Worm (Caenorhabditis elegans) whole organism, L2 larva: ENCODE data around the gene clec-238.
A peak's percentile ranks its signal among the peaks of the same experiment; 100 is the strongest.

Experiments
- C34F6.9 ChIP-seq: fragments of 150-350 bp; optimal IDR thresholded peaks from 2 replicates; lab custom pipeline; 2014; ENCODE audit warnings: missing biosample characterization, missing genetic modification characterization
- R02D3.7 ChIP-seq: fragments of 150-350 bp; optimal IDR thresholded peaks from 2 replicates; lab custom pipeline; 2014; ENCODE audit warnings: missing biosample characterization, missing genetic modification characterization
- Y55F3AM.14 ChIP-seq: fragments of 200-800 bp; sonication (Bioruptor generic); optimal IDR thresholded peaks from 2 replicates; lab custom pipeline; 2018; ENCODE audit warnings: mild to moderate bottlenecking, missing genetic modification characterization, missing compliant biosample characterization
- ZK546.5 ChIP-seq: sonication (generic microtip); optimal IDR thresholded peaks from 2 replicates; lab custom pipeline; 2017; ENCODE audit warnings: missing biosample characterization, missing genetic modification characterization
- alr-1 ChIP-seq: fragments of 150-350 bp; optimal IDR thresholded peaks from 2 replicates; lab custom pipeline; 2014; ENCODE audit warnings: missing biosample characterization, missing genetic modification characterization
- aly-2 ChIP-seq: fragments of 150-350 bp; optimal IDR thresholded peaks from 2 replicates; lab custom pipeline; 2014; ENCODE audit warnings: missing biosample characterization, missing genetic modification characterization
- ama-1 ChIP-seq: fragments of 150-350 bp; optimal IDR thresholded peaks from 2 replicates; lab custom pipeline; 2018; ENCODE audit warnings: inconsistent platforms
- ceh-16 ChIP-seq: fragments of 150-350 bp; optimal IDR thresholded peaks from 2 replicates; lab custom pipeline; 2014; ENCODE audit warnings: missing biosample characterization, missing genetic modification characterization
- ceh-82 ChIP-seq: fragments of 150-350 bp; optimal IDR thresholded peaks from 2 replicates; lab custom pipeline; 2014; ENCODE audit warnings: missing biosample characterization, missing genetic modification characterization
- dmd-4 ChIP-seq: sonication (generic microtip); optimal IDR thresholded peaks from 2 replicates; lab custom pipeline; 2017; ENCODE audit warnings: missing biosample characterization, missing genetic modification characterization
- egl-27 ChIP-seq: sonication (generic microtip); optimal IDR thresholded peaks from 3 replicates; lab custom pipeline; 2017; ENCODE audit warnings: missing biosample characterization, missing genetic modification reagents, missing genetic modification characterization
- elt-1 ChIP-seq: fragments of 150-350 bp; optimal IDR thresholded peaks from 2 replicates; lab custom pipeline; 2014; ENCODE audit warnings: missing biosample characterization, missing genetic modification characterization
- elt-3 ChIP-seq: sonication (generic microtip); optimal IDR thresholded peaks from 2 replicates; lab custom pipeline; 2017; ENCODE audit warnings: missing biosample characterization, missing genetic modification characterization
- fos-1 ChIP-seq: fragments of 150-350 bp; optimal IDR thresholded peaks from 2 replicates; lab custom pipeline; 2014; ENCODE audit warnings: missing biosample characterization, missing genetic modification characterization
- gmeb-1 ChIP-seq: fragments of 150-350 bp; optimal IDR thresholded peaks from 2 replicates; lab custom pipeline; 2014; ENCODE audit warnings: missing biosample characterization, missing genetic modification characterization
- lin-11 ChIP-seq: fragments of 150-350 bp; sonication (generic microtip); optimal IDR thresholded peaks from 2 replicates; lab custom pipeline; 2014; ENCODE audit warnings: missing biosample characterization, missing genetic modification characterization, inconsistent platforms, mixed read lengths
- lin-13 ChIP-seq: fragments of 150-350 bp; optimal IDR thresholded peaks from 2 replicates; lab custom pipeline; 2014; ENCODE audit warnings: missing biosample characterization, missing genetic modification reagents, missing genetic modification characterization
- lin-39 ChIP-seq: fragments of 150-350 bp; optimal IDR thresholded peaks from 2 replicates; lab custom pipeline; 2014; ENCODE audit warnings: missing biosample characterization, missing genetic modification reagents, missing genetic modification characterization
- mab-5 ChIP-seq: fragments of 150-350 bp; optimal IDR thresholded peaks from 2 replicates; lab custom pipeline; 2014; ENCODE audit warnings: missing biosample characterization, missing genetic modification characterization
- mbf-1 ChIP-seq: sonication (generic microtip); optimal IDR thresholded peaks from 2 replicates; lab custom pipeline; 2017; ENCODE audit warnings: missing biosample characterization, missing genetic modification characterization
- mdl-1 ChIP-seq, 2 experiments: fragments of 150-350 bp in 1 of 2; sonication (generic microtip) in 1 of 2; optimal IDR thresholded peaks; 2 replicates each; lab custom pipeline; 2017; ENCODE audit warnings: missing biosample characterization in 2 of 2, missing genetic modification characterization in 2 of 2
- nhr-10 ChIP-seq: sonication (generic microtip); optimal IDR thresholded peaks from 2 replicates; lab custom pipeline; 2017; ENCODE audit warnings: missing biosample characterization, missing genetic modification characterization
- nhr-12 ChIP-seq: fragments of 150-350 bp; optimal IDR thresholded peaks from 2 replicates; lab custom pipeline; 2014; ENCODE audit warnings: missing biosample characterization, missing genetic modification characterization
- nhr-129 ChIP-seq: fragments of 150-350 bp; optimal IDR thresholded peaks from 2 replicates; lab custom pipeline; 2014; ENCODE audit warnings: missing biosample characterization, missing genetic modification characterization
- nhr-21 ChIP-seq: fragments of 150-350 bp; optimal IDR thresholded peaks from 2 replicates; lab custom pipeline; 2014; ENCODE audit warnings: missing biosample characterization, missing genetic modification characterization
- nhr-6 ChIP-seq: fragments of 150-350 bp; optimal IDR thresholded peaks from 2 replicates; lab custom pipeline; 2014; ENCODE audit warnings: missing biosample characterization, missing genetic modification characterization
- nhr-77 ChIP-seq: fragments of 150-350 bp; optimal IDR thresholded peaks from 2 replicates; lab custom pipeline; 2014; ENCODE audit warnings: missing biosample characterization, missing genetic modification characterization
- peb-1 ChIP-seq: fragments of 150-350 bp; optimal IDR thresholded peaks from 2 replicates; lab custom pipeline; 2014; ENCODE audit warnings: missing biosample characterization, missing genetic modification characterization
- sem-4 ChIP-seq: fragments of 150-350 bp; optimal IDR thresholded peaks from 2 replicates; lab custom pipeline; 2014; ENCODE audit warnings: missing biosample characterization, missing genetic modification reagents, missing genetic modification characterization
- skn-1 ChIP-seq: sonication (generic microtip); optimal IDR thresholded peaks from 2 replicates; lab custom pipeline; 2017; ENCODE audit warnings: missing biosample characterization, missing genetic modification characterization
- sma-3 ChIP-seq: sonication (generic microtip); optimal IDR thresholded peaks from 2 replicates; lab custom pipeline; 2016; ENCODE audit warnings: missing genetic modification reagents, missing genetic modification characterization, missing compliant biosample characterization
- sma-9 ChIP-seq, 2 experiments: fragments of 150-350 bp in 1 of 2; sonication (generic microtip) in 1 of 2; optimal IDR thresholded peaks; 2 replicates each; lab custom pipeline; 2014 to 2016; ENCODE audit warnings: missing genetic modification characterization in 2 of 2, mild to moderate bottlenecking in 1 of 2, missing biosample characterization in 1 of 2, missing compliant biosample characterization in 1 of 2, missing genetic modification reagents in 1 of 2, moderate library complexity in 1 of 2
- snpc-4 ChIP-seq: fragments of 150-350 bp; optimal IDR thresholded peaks from 2 replicates; lab custom pipeline; 2014; ENCODE audit warnings: missing biosample characterization, missing genetic modification characterization
- unc-55 ChIP-seq: fragments of 150-350 bp; sonication (generic microtip); optimal IDR thresholded peaks from 3 replicates; lab custom pipeline; 2014; ENCODE audit warnings: missing biosample characterization, missing genetic modification reagents, missing genetic modification characterization
- unc-62 ChIP-seq: fragments of 150-350 bp; optimal IDR thresholded peaks from 2 replicates; lab custom pipeline; 2014; ENCODE audit warnings: missing biosample characterization, missing genetic modification reagents, missing genetic modification characterization
- zag-1 ChIP-seq: fragments of 150-350 bp; optimal IDR thresholded peaks from 2 replicates; lab custom pipeline; 2014; ENCODE audit warnings: missing biosample characterization, missing genetic modification characterization
- ztf-1 ChIP-seq: fragments of 200-800 bp; sonication (Bioruptor generic); conservative IDR thresholded peaks from 2 replicates; pipeline ENCODE4 v1.3.6; 2022; ENCODE audit warnings: missing genetic modification characterization, missing compliant biosample characterization
- ztf-11 ChIP-seq: sonication (generic microtip); optimal IDR thresholded peaks from 2 replicates; lab custom pipeline; 2017; ENCODE audit warnings: missing biosample characterization, missing genetic modification characterization
- ztf-4 ChIP-seq: fragments of 150-350 bp; optimal IDR thresholded peaks from 2 replicates; lab custom pipeline; 2014; ENCODE audit warnings: missing biosample characterization, missing genetic modification characterization

Gene clec-238

DNA sequence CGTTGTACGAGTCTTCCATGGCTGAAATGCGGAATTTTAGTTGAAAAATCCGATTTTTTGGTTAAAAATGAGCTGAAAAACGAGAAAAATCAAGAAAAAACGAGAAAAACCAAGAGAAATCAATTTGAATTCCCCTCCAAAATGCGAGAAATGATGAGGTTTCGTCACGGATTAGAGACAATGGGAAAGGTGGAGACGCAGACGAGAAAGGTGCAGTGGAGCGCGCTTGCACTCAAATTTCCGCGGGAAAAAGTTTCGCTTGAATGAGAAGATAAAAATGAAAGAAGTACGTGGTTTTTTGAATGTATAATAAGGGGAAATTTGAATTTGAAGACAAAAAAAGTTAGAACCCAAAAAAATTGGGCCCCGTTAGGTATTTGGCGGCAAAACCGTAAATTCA lies 14.1 kb downstream of the clec-238 start, which contains the start of gene efl-1 (continued):
- TF ChIP-seq mbf-1 (tag; lab: Kevin White, UChicago) = no peak

DNA sequence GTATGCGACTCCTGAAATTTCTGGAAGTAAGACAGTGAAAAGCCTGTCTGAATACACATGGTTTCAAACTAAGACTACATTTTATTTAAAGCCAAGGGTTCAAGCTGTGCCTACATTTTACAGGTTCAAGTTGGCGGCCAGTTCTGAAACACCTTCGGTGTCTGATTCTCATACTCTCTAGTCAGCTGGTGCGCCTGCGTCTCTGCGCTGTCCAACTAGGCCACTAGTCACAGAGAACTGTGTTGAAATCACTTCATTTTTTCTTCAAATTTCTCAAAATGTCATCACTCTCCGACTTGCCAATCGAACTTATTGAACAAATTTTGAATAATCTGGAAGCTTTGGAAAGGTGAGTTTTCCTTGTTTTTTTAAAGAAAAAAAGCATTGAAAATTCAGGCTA lies 15.0 kb downstream of the clec-238 start, which contains the start of gene fbxa-90:
fbxa-90 (plus strand) TSS at position 179 of the 400 bp plus-strand sequence.
- TF ChIP-seq fos-1 (no peak), mab-5 (tag; lab: Kevin White, UChicago) (no peak), elt-1 (no peak), peb-1 (no peak), nhr-129 (tag; lab: Kevin White, UChicago) (peak; percentile 22), ama-1 (lab: Kevin White, UChicago) (no peak), sem-4 (tag; lab: Kevin White, UChicago) (no peak)

DNA sequence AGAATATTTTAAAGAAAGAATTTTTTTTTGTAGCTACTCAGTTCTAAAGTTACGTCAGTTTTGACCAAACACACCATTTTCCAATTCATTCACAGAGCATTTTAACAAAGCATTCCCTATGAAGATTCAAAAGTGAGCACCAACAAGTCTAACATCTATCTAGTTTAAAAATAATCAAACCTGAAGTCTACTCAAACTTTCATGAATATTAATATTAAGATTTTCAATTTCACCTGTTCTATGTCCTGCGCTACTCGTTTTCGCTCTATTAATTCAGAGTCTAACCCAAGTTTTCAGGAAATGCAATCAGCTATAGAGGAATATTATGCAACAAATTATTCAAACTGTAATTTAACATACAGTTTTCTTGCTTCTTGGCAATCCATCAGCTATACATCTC lies 20.5 kb downstream of the clec-238 start, which contains the start of gene srh-119:
srh-119 (plus strand) TSS at position 301 of the 400 bp plus-strand sequence.
- no peak for TF ChIP-seq sma-3 (GFP tag; lab: Kevin White, UChicago)
- no peak for TF ChIP-seq ceh-82 (tag; lab: Kevin White, UChicago)
- TF ChIP-seq ztf-4 = no peak
- no peak for TF ChIP-seq C34F6.9
- TF ChIP-seq unc-55 (GFP tag; lab: Kevin White, UChicago) = no peak
- TF ChIP-seq nhr-10 (tag; lab: Kevin White, UChicago) = no peak
- no peak for TF ChIP-seq ztf-11
- TF ChIP-seq snpc-4 (tag; lab: Kevin White, UChicago) = no peak
- no peak for TF ChIP-seq mbf-1 (tag; lab: Kevin White, UChicago)
- TF ChIP-seq R02D3.7 = no peak
- TF ChIP-seq nhr-129 (tag; lab: Kevin White, UChicago) = no peak
- no peak for TF ChIP-seq alr-1 (tag; lab: Kevin White, UChicago)
- no peak for TF ChIP-seq lin-11 (tag; lab: Kevin White, UChicago)
- no peak for TF ChIP-seq aly-2
- no peak for TF ChIP-seq nhr-77 (tag; lab: Kevin White, UChicago)
- TF ChIP-seq sem-4 (tag; lab: Kevin White, UChicago) = no peak
- TF ChIP-seq dmd-4 (tag; lab: Kevin White, UChicago) = no peak
- TF ChIP-seq sma-9 (GFP tag; optimal IDR thresholded peaks at IDR 0.05; lab: Kevin White, UChicago) = no peak
- no peak for TF ChIP-seq sma-9 (tag; optimal IDR thresholded peaks at IDR 0.05; lab: Kevin White, UChicago)
- TF ChIP-seq zag-1 = no peak
- no peak for TF ChIP-seq ztf-1 (GFP tag; lab: Robert Waterston, UW)

DNA sequence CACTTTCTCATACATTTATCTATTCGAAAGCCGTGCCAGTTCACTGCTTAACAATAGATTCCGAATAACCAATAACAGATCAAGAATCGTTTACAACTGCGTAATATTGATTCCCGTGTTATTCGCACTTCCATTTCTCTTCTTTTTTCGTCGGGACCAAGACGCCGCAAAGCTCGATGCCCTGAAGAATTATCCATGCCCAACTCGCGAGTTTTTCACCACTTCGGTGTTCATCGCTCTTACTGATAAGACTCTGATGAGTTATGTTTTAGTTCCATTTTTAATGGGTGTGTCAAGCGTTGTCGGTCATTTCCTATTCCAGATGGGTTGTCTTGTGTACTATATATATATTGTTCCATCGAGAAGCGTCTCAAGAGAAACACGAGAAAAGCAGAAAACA lies 21.7 kb downstream of the clec-238 start:
- no peak for TF ChIP-seq elt-3
- TF ChIP-seq egl-27 (tag; lab: Kevin White, UChicago) = no peak
- TF ChIP-seq sem-4 (tag; lab: Kevin White, UChicago) = no peak
- TF ChIP-seq ZK546.5 (tag; lab: Kevin White, UChicago) = no peak
- no peak for TF ChIP-seq aly-2
- TF ChIP-seq Y55F3AM.14 (GFP tag; lab: Kevin White, UChicago) = no peak

DNA sequence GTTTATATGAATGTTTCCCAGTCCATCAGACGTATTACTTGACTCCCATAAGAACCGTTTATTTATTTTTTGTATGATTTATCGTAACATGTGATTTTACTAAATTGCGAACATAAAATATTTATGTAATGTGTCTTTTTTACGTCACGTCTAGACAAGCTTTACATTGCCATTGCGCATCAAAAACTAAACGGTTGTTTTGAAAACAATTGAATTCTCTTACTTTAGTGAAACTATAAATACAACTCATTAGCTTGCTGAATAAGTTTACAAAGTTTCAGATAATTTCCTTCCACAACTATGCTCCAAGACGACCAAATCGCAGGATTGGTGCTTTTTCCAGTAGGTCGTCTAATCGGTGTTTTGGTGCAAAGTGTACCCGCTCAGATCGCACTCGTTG lies 23.3 kb downstream of the clec-238 start, which contains the start of gene srx-54:
srx-54 (plus strand) TSS at position 301 of the 400 bp plus-strand sequence.
- TF ChIP-seq ama-1 (lab: Kevin White, UChicago) (no peak), ceh-16 (tag; lab: Kevin White, UChicago) (no peak), lin-13 (GFP tag; lab: Kevin White, UChicago) (no peak)

DNA sequence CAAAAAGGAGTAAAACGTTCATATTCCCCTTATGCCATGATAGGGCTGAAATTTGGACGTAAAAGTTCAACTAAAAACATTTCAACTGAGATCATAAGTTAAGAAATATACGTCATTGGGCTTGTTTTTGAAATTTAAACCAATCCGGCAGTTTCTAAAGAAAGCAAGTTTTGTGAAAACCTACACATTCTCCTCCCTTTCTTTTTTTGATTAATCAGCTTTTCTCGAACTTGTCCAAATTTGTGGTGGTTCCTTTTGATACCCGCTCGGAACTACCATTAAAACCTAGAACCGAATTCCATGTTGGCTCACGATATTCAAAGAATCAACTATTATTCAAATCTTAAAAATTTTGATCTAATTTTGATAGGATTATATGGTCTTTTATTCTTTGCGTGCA lies 28.8 kb downstream of the clec-238 start, which contains the start of gene srz-54:
srz-54 (plus strand) TSS at position 301 of the 400 bp plus-strand sequence.
- no peak for TF ChIP-seq skn-1 (tag; lab: Kevin White, UChicago)
- no peak for TF ChIP-seq nhr-12 (tag; lab: Kevin White, UChicago)
- no peak for TF ChIP-seq lin-39 (tag; lab: Kevin White, UChicago)
- TF ChIP-seq sma-9 (GFP tag; optimal IDR thresholded peaks at IDR 0.05; lab: Kevin White, UChicago) = no peak
- TF ChIP-seq sma-9 (tag; optimal IDR thresholded peaks at IDR 0.05; lab: Kevin White, UChicago) = no peak
- TF ChIP-seq gmeb-1 = no peak
- TF ChIP-seq Y55F3AM.14 (GFP tag; lab: Kevin White, UChicago) = no peak
- TF ChIP-seq nhr-129 (tag; lab: Kevin White, UChicago) = no peak
- no peak for TF ChIP-seq unc-62 (GFP tag; lab: Kevin White, UChicago)
- TF ChIP-seq dmd-4 (tag; lab: Kevin White, UChicago) = no peak
- no peak for TF ChIP-seq egl-27 (tag; lab: Kevin White, UChicago)
- TF ChIP-seq lin-11 (tag; lab: Kevin White, UChicago) = no peak
- TF ChIP-seq nhr-6 (tag; lab: Kevin White, UChicago) = no peak
- TF ChIP-seq mdl-1 (tag; optimal IDR thresholded peaks at IDR 0.05; lab: Kevin White, UChicago) = no peak
- no peak for TF ChIP-seq unc-55 (GFP tag; lab: Kevin White, UChicago)
- no peak for TF ChIP-seq ztf-4
- no peak for TF ChIP-seq nhr-21
- TF ChIP-seq fos-1 = no peak
